Fruit fly (Drosophila melanogaster): Measurements from ENCODE around the gene CG14881.

- TF ChIP-seq EcR (GFP tag; optimal IDR thresholded peaks at IDR 0.05): no peak
- no peak for TF ChIP-seq Ets98B (GFP tag; IDR thresholded peaks at IDR 0.05)
- no peak for TF ChIP-seq D1 (tag; optimal IDR thresholded peaks at IDR 0.05)
- no peak for TF ChIP-seq CG17806 (tag; optimal IDR thresholded peaks at IDR 0.05)
- TF ChIP-seq CG12605 (GFP tag; IDR thresholded peaks at IDR 0.05): no peak
- TF ChIP-seq Pif1B (GFP tag; optimal IDR thresholded peaks at IDR 0.05): no peak
- no peak for TF ChIP-seq CG32121 (GFP tag; IDR thresholded peaks at IDR 0.05)
- no peak for TF ChIP-seq gl (tag; optimal IDR thresholded peaks at IDR 0.05)
- TF ChIP-seq CG8159 (tag; optimal IDR thresholded peaks at IDR 0.05): peak; percentile 71
- TF ChIP-seq CG8301 (tag; optimal IDR thresholded peaks at IDR 0.05): no peak
- TF ChIP-seq Pif1A (GFP tag; optimal IDR thresholded peaks at IDR 0.05): no peak
These were observed 21.0 kb upstream of the CG14881 start for dm6 chr3R:16413734-16414133.
